Worm (Caenorhabditis elegans) whole organism, mixed stage, embryonic: Measurements from ENCODE around the gene H21P03.10.

Experiments
- mep-1 ChIP-seq: fragments of 150-350 bp; optimal IDR thresholded peaks from 2 replicates; lab custom pipeline; 2017; ENCODE audit warnings: missing biosample characterization, missing genetic modification reagents, missing genetic modification characterization, inconsistent platforms

The H21P03.10 gene

ce11 chrIV:11549694-11550093, 49.2 kb downstream of the H21P03.10 start (continued):
- TF ChIP-seq mep-1 (tag; lab: Kevin White, UChicago) = peak; percentile 79
